Fruit fly (Drosophila melanogaster) whole organism, embryonic: Measurements from ENCODE around the gene HipHop.

Source experiments
- Atf-2 ChIP-seq: fragments of 200-800 bp; sonication (Bioruptor generic); optimal IDR thresholded peaks from 2 replicates; lab custom pipeline; 2016; ENCODE audit warnings: missing biosample characterization, missing genetic modification characterization
- BEAF-32 ChIP-seq: fragments of 200-800 bp; sonication (Bioruptor generic); optimal IDR thresholded peaks from 3 replicates; lab custom pipeline; 2017; ENCODE audit warnings: missing biosample characterization, missing genetic modification characterization, mild to moderate bottlenecking, moderate library complexity, missing genetic modification reagents
- Bdp1 ChIP-seq: fragments of 200-800 bp; sonication (Bioruptor generic); optimal IDR thresholded peaks from 3 replicates; lab custom pipeline; 2016; ENCODE audit warnings: missing biosample characterization, missing genetic modification characterization
- CG10543 ChIP-seq: fragments of 200-800 bp; sonication (Bioruptor generic); optimal IDR thresholded peaks from 3 replicates; lab custom pipeline; 2017; ENCODE audit warnings: missing biosample characterization, mild to moderate bottlenecking, missing genetic modification characterization, moderate library complexity
- CG12155 ChIP-seq: fragments of 200-800 bp; sonication (Bioruptor generic); optimal IDR thresholded peaks from 3 replicates; lab custom pipeline; 2016; ENCODE audit warnings: missing biosample characterization, missing genetic modification characterization
- CG12391 ChIP-seq: fragments of 200-800 bp; sonication (Bioruptor generic); optimal IDR thresholded peaks from 3 replicates; lab custom pipeline; 2018; ENCODE audit warnings: missing biosample characterization, mild to moderate bottlenecking, missing genetic modification characterization, moderate library complexity
- CG12769 ChIP-seq: fragments of 200-800 bp; sonication (Bioruptor generic); optimal IDR thresholded peaks from 2 replicates; lab custom pipeline; 2019; ENCODE audit warnings: missing biosample characterization, mild to moderate bottlenecking, missing genetic modification characterization, moderate library complexity
- CG13894 ChIP-seq: fragments of 200-800 bp; sonication (Bioruptor generic); optimal IDR thresholded peaks from 3 replicates; lab custom pipeline; 2018; ENCODE audit warnings: missing biosample characterization, mild to moderate bottlenecking, missing genetic modification characterization, moderate library complexity
- CG14965 ChIP-seq: fragments of 200-800 bp; sonication (Bioruptor generic); optimal IDR thresholded peaks from 2 replicates; lab custom pipeline; 2016; ENCODE audit warnings: missing biosample characterization, missing genetic modification characterization, borderline replicate concordance
- CG1603 ChIP-seq: fragments of 200-800 bp; sonication (Bioruptor generic); optimal IDR thresholded peaks from 2 replicates; lab custom pipeline; 2019; ENCODE audit warnings: missing biosample characterization, mild to moderate bottlenecking, missing genetic modification characterization, moderate library complexity
- CG17829 ChIP-seq: fragments of 200-800 bp; optimal IDR thresholded peaks from 2 replicates; lab custom pipeline; 2019; ENCODE audit warnings: missing biosample characterization, mild to moderate bottlenecking, missing genetic modification characterization, moderate library complexity
- CG2678 ChIP-seq: fragments of 200-800 bp; sonication (Bioruptor generic); optimal IDR thresholded peaks from 3 replicates; lab custom pipeline; 2019; ENCODE audit warnings: missing biosample characterization, mild to moderate bottlenecking, missing genetic modification characterization, moderate library complexity
- CG30020 ChIP-seq: fragments of 200-800 bp; optimal IDR thresholded peaks from 2 replicates; lab custom pipeline; 2019; ENCODE audit warnings: missing biosample characterization, mild to moderate bottlenecking, missing genetic modification characterization, moderate library complexity
- CG30403 ChIP-seq: fragments of 200-800 bp; sonication (Bioruptor generic); optimal IDR thresholded peaks from 3 replicates; lab custom pipeline; 2016; ENCODE audit warnings: missing biosample characterization, missing genetic modification characterization
- CG34376 ChIP-seq: fragments of 200-800 bp; sonication (Bioruptor generic); optimal IDR thresholded peaks from 2 replicates; lab custom pipeline; 2018; ENCODE audit warnings: missing biosample characterization, mild to moderate bottlenecking, missing genetic modification characterization
- CG4424 ChIP-seq: fragments of 200-800 bp; sonication (Bioruptor generic); optimal IDR thresholded peaks from 3 replicates; lab custom pipeline; 2016; ENCODE audit warnings: missing biosample characterization, missing genetic modification characterization
- CG4820 ChIP-seq: fragments of 200-800 bp; sonication (Bioruptor generic); optimal IDR thresholded peaks from 3 replicates; lab custom pipeline; 2016; ENCODE audit warnings: missing biosample characterization, missing genetic modification characterization
- CG7786 ChIP-seq: fragments of 200-800 bp; sonication (Bioruptor generic); optimal IDR thresholded peaks from 2 replicates; lab custom pipeline; 2016; ENCODE audit warnings: missing biosample characterization, missing genetic modification characterization
- D19A ChIP-seq: fragments of 200-800 bp; optimal IDR thresholded peaks from 3 replicates; lab custom pipeline; 2019; ENCODE audit warnings: missing biosample characterization, mild to moderate bottlenecking, missing genetic modification characterization, moderate library complexity
- Deaf1 ChIP-seq: fragments of 200-800 bp; optimal IDR thresholded peaks from 3 replicates; lab custom pipeline; 2019; ENCODE audit warnings: missing biosample characterization, mild to moderate bottlenecking, missing genetic modification characterization, moderate library complexity
- Dek ChIP-seq: fragments of 200-800 bp; sonication (Bioruptor generic); optimal IDR thresholded peaks from 3 replicates; lab custom pipeline; 2019; ENCODE audit warnings: missing biosample characterization, mild to moderate bottlenecking, missing genetic modification characterization, moderate library complexity
- GATAe ChIP-seq: fragments of 200-800 bp; sonication (Bioruptor generic); conservative IDR thresholded peaks from 2 replicates; pipeline ENCODE4 v1.3.6; 2022; ENCODE audit warnings: missing biosample characterization, missing genetic modification characterization
- HmgD ChIP-seq: fragments of 200-800 bp; sonication (Bioruptor generic); optimal IDR thresholded peaks from 3 replicates; lab custom pipeline; 2016; ENCODE audit warnings: missing biosample characterization, missing genetic modification characterization
- Hmr ChIP-seq: fragments of 200-800 bp; sonication (Bioruptor generic); optimal IDR thresholded peaks from 3 replicates; lab custom pipeline; 2017; ENCODE audit warnings: mild to moderate bottlenecking, missing biosample characterization, missing genetic modification reagents, missing genetic modification characterization
- Hmx ChIP-seq: fragments of 200-800 bp; sonication (Bioruptor generic); optimal IDR thresholded peaks from 2 replicates; lab custom pipeline; 2016; ENCODE audit warnings: missing biosample characterization, missing genetic modification characterization
- Jarid2 ChIP-seq: fragments of 200-800 bp; sonication (Bioruptor generic); optimal IDR thresholded peaks from 3 replicates; lab custom pipeline; 2017; ENCODE audit warnings: mild to moderate bottlenecking, missing biosample characterization, missing genetic modification reagents, missing genetic modification characterization
- Med ChIP-seq: fragments of 200-800 bp; sonication (Bioruptor generic); peaks from one replicate; lab custom pipeline; 2016; ENCODE audit warnings: missing biosample characterization, missing genetic modification characterization, mild to moderate bottlenecking, inconsistent platforms, moderate library complexity
- Ssrp ChIP-seq: fragments of 200-800 bp; sonication (Bioruptor generic); optimal IDR thresholded peaks from 2 replicates; lab custom pipeline; 2018; ENCODE audit warnings: missing biosample characterization, mild to moderate bottlenecking, missing genetic modification characterization, moderate library complexity
- Trl ChIP-seq, 3 experiments: fragments of >200 bp in 2 of 3; fragments of 200-800 bp in 1 of 3; sonication (Bioruptor generic) in 1 of 3; optimal IDR thresholded peaks; 2 replicates in 1 of 3; 3 replicates in 2 of 3; lab custom pipeline; 2016 to 2017; ENCODE audit warnings: missing biosample characterization in 1 of 3, missing genetic modification characterization in 1 of 3
- Xbp1 ChIP-seq: fragments of 200-800 bp; sonication (Bioruptor generic); optimal IDR thresholded peaks from 3 replicates; lab custom pipeline; 2016; ENCODE audit warnings: missing biosample characterization, mild to moderate bottlenecking, missing genetic modification characterization
- az2 ChIP-seq: fragments of 200-800 bp; sonication (Bioruptor generic); optimal IDR thresholded peaks from 3 replicates; lab custom pipeline; 2016; ENCODE audit warnings: missing biosample characterization, missing genetic modification characterization
- bab2 ChIP-seq: fragments of 200-800 bp; sonication (Bioruptor generic); optimal IDR thresholded peaks from 2 replicates; lab custom pipeline; 2016; ENCODE audit warnings: missing biosample characterization, missing genetic modification characterization
- bsh ChIP-seq, 2 experiments: fragments of 200-800 bp; sonication (Bioruptor generic); optimal IDR thresholded peaks; 2 replicates each; lab custom pipeline; 2017 to 2018; ENCODE audit warnings: mild to moderate bottlenecking in 2 of 2, missing biosample characterization in 2 of 2, missing genetic modification characterization in 2 of 2, moderate library complexity in 1 of 2
- corto ChIP-seq: fragments of 200-800 bp; sonication (Bioruptor generic); optimal IDR thresholded peaks from 2 replicates; lab custom pipeline; 2016; ENCODE audit warnings: missing biosample characterization, mild to moderate bottlenecking, missing genetic modification characterization, moderate library complexity
- dpn ChIP-seq, 2 experiments: fragments of 200-800 bp; sonication (Bioruptor generic); optimal IDR thresholded peaks; 3 replicates each; lab custom pipeline; 2016; ENCODE audit warnings: missing biosample characterization in 2 of 2, missing genetic modification characterization in 2 of 2
- ewg ChIP-seq: fragments of 200-800 bp; sonication (Bioruptor generic); optimal IDR thresholded peaks from 3 replicates; lab custom pipeline; 2017; ENCODE audit warnings: mild to moderate bottlenecking, missing biosample characterization, missing genetic modification reagents, missing genetic modification characterization
- eyg ChIP-seq: fragments of 200-800 bp; sonication (Bioruptor generic); optimal IDR thresholded peaks from 3 replicates; lab custom pipeline; 2016; ENCODE audit warnings: missing biosample characterization, missing genetic modification characterization
- fd96Cb ChIP-seq: fragments of 200-800 bp; sonication (Bioruptor generic); optimal IDR thresholded peaks from 2 replicates; lab custom pipeline; 2018; ENCODE audit warnings: missing biosample characterization, mild to moderate bottlenecking, missing genetic modification characterization, moderate library complexity
- ftz-f1 ChIP-seq: fragments of 200-800 bp; sonication (Bioruptor generic); optimal IDR thresholded peaks from 2 replicates; lab custom pipeline; 2016; ENCODE audit warnings: missing biosample characterization, missing genetic modification characterization
- gfzf ChIP-seq: fragments of 200-800 bp; sonication (Bioruptor generic); optimal IDR thresholded peaks from 2 replicates; lab custom pipeline; 2016; ENCODE audit warnings: missing biosample characterization, mild to moderate bottlenecking, missing genetic modification characterization, moderate library complexity
- kay ChIP-seq: fragments of 200-800 bp; sonication (Bioruptor generic); optimal IDR thresholded peaks from 2 replicates; lab custom pipeline; 2016; ENCODE audit warnings: missing biosample characterization, missing genetic modification characterization
- klu ChIP-seq: fragments of 200-800 bp; sonication (Bioruptor generic); IDR thresholded peaks from 2 replicates; pipeline ENCODE4 v1.3.6; 2022; ENCODE audit warnings: missing biosample characterization, missing genetic modification characterization
- lbe ChIP-seq: fragments of 200-800 bp; sonication (Bioruptor generic); optimal IDR thresholded peaks from 2 replicates; lab custom pipeline; 2016; ENCODE audit warnings: missing biosample characterization, mild to moderate bottlenecking, missing genetic modification characterization
- pita ChIP-seq: fragments of 200-800 bp; sonication (Bioruptor generic); optimal IDR thresholded peaks from 2 replicates; lab custom pipeline; 2017; ENCODE audit warnings: missing biosample characterization, mild to moderate bottlenecking, missing genetic modification characterization
- pnt ChIP-seq: fragments of 200-800 bp; sonication (Bioruptor generic); optimal IDR thresholded peaks from 3 replicates; lab custom pipeline; 2016; ENCODE audit warnings: missing biosample characterization, missing genetic modification characterization
- pzg ChIP-seq: fragments of 200-800 bp; sonication (Bioruptor generic); optimal IDR thresholded peaks from 3 replicates; lab custom pipeline; 2018; ENCODE audit warnings: missing biosample characterization, mild to moderate bottlenecking, missing genetic modification characterization, moderate library complexity
- stwl ChIP-seq: fragments of 200-800 bp; sonication (Bioruptor generic); optimal IDR thresholded peaks from 3 replicates; lab custom pipeline; 2018; ENCODE audit warnings: missing biosample characterization, mild to moderate bottlenecking, missing genetic modification characterization, moderate library complexity
- tin ChIP-seq: fragments of 200-800 bp; sonication (Bioruptor generic); optimal IDR thresholded peaks from 3 replicates; lab custom pipeline; 2016; ENCODE audit warnings: missing biosample characterization, missing genetic modification characterization

HipHop gene

DNA sequence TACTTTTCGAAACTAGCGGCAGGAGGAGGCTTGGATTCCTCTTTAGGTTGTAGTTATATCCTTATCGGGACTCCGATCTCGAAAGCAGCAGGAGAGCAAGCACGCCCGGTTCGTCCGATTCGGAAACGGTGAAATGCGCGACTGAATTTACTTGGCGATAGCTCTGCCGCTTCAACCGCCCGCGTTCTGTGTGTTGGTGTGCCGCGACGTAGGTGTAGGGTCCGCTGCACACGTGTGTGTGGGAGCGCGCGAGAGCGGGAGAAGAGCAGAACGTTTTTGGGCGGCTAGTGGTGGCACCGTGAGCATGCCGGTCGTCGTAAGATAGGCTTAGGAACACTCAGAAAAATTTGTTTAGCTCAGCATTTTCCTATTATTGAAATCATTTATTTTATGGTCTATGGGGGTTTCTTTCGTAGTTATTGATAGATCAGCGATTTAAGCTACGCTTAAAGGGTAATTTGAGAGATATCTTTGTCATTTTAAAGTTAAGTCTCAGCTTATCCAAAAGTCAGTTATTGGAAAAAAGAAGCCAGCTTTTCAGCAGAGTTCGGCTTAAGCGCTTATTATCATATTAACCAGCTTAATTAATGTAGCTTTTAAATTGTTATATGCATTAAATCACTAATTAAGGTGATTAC is 19.5 kb downstream of the HipHop start (continued):
- TF ChIP-seq Trl (optimal IDR thresholded peaks at IDR 0.05; lab: Kevin White, UChicago) (peak; percentile 70 to 87), Trl (GFP tag; optimal IDR thresholded peaks at IDR 0.05; lab: Kevin White, UChicago) (peak; percentile 14), CG13894 (tag; lab: Kevin White, UChicago) (peak; percentile 19), Med (GFP tag; lab: Kevin White, UChicago) (peak; percentile 88), eyg (GFP tag; lab: Kevin White, UChicago) (peak; percentile 49), Xbp1 (GFP tag; lab: Kevin White, UChicago) (peak; percentile 42), CG10543 (GFP tag; lab: Kevin White, UChicago) (peak; percentile 58), lbe (GFP tag; lab: Kevin White, UChicago) (no peak), Bdp1 (GFP tag; lab: Kevin White, UChicago) (peak; percentile 20), Dek (tag; lab: Kevin White, UChicago) (peak; percentile 8), CG7786 (GFP tag; lab: Kevin White, UChicago) (peak; percentile 5), ewg (GFP tag; lab: Kevin White, UChicago) (peak; percentile 4), CG30020 (no peak), Atf-2 (GFP tag; lab: Kevin White, UChicago) (peak; percentile 32), CG12391 (tag; lab: Kevin White, UChicago) (peak; percentile 28), CG34376 (GFP tag; lab: Kevin White, UChicago) (peak; percentile 34), BEAF-32 (peak; percentile 70), CG12155 (GFP tag; lab: Kevin White, UChicago) (no peak), pnt (GFP tag; lab: Kevin White, UChicago) (peak; percentile 24), CG30403 (GFP tag; lab: Kevin White, UChicago) (peak; percentile 48), bsh (GFP tag; optimal IDR thresholded peaks at IDR 0.05; lab: Kevin White, UChicago) (peak; percentile 12 to 39), CG2678 (tag; lab: Kevin White, UChicago) (no peak), ftz-f1 (no peak), CG4424 (GFP tag; lab: Kevin White, UChicago) (peak; percentile 22), CG4820 (peak; percentile 8), pzg (GFP tag; lab: Kevin White, UChicago) (no peak), az2 (GFP tag; lab: Kevin White, UChicago) (no peak), Hmx (GFP tag; lab: Kevin White, UChicago) (no peak), D19A (tag; lab: Kevin White, UChicago) (peak; percentile 24), CG12769 (peak; percentile 53), GATAe (GFP tag; lab: Robert Waterston, UW) (no peak), gfzf (no peak), bab2 (GFP tag; lab: Kevin White, UChicago) (peak; percentile 13), fd96Cb (tag; lab: Kevin White, UChicago) (peak; percentile 13), CG14965 (GFP tag; lab: Kevin White, UChicago) (no peak), CG17829 (tag; lab: Kevin White, UChicago) (peak; percentile 39), stwl (tag; lab: Kevin White, UChicago) (peak; percentile 24), Deaf1 (tag; lab: Kevin White, UChicago) (peak; percentile 67), corto (GFP tag; lab: Kevin White, UChicago) (no peak), tin (GFP tag; lab: Kevin White, UChicago) (peak; percentile 42), Jarid2 (GFP tag; lab: Kevin White, UChicago) (peak; percentile 93), HmgD (GFP tag; lab: Kevin White, UChicago) (peak; percentile 40), Ssrp (tag; lab: Kevin White, UChicago) (peak; percentile 4), Hmr (GFP tag; lab: Kevin White, UChicago) (peak; percentile 26), pita (no peak), klu (GFP tag; lab: Robert Waterston, UW) (no peak), dpn (GFP tag; optimal IDR thresholded peaks at IDR 0.05; lab: Kevin White, UChicago) (peak in 1 of 2 experiments; percentile 25), kay (GFP tag; lab: Kevin White, UChicago) (peak; percentile 4), CG1603 (tag; lab: Kevin White, UChicago) (peak; percentile 21)
